Worm (Caenorhabditis elegans) whole organism, L3 larva: ENCODE results near the gene mrps-18A.

Experiments
- ZK546.5 ChIP-seq: sonication (generic microtip); optimal IDR thresholded peaks from 2 replicates; lab custom pipeline; 2017; ENCODE audit warnings: missing biosample characterization, missing genetic modification characterization
- aly-2 ChIP-seq: fragments of 150-350 bp; optimal IDR thresholded peaks from 2 replicates; lab custom pipeline; 2014; ENCODE audit warnings: missing biosample characterization, missing genetic modification characterization
- ama-1 ChIP-seq: fragments of 150-350 bp; optimal IDR thresholded peaks from 2 replicates; lab custom pipeline; 2018
- ceh-16 ChIP-seq: sonication (generic microtip); optimal IDR thresholded peaks from 2 replicates; lab custom pipeline; 2017; ENCODE audit warnings: missing biosample characterization, missing genetic modification characterization
- ceh-28 ChIP-seq: fragments of 150-350 bp; optimal IDR thresholded peaks from 2 replicates; lab custom pipeline; 2014; ENCODE audit warnings: missing biosample characterization, missing genetic modification reagents, missing genetic modification characterization
- daf-12 ChIP-seq: fragments of 150-350 bp; optimal IDR thresholded peaks from 2 replicates; lab custom pipeline; 2014; ENCODE audit warnings: missing biosample characterization, missing genetic modification reagents, missing genetic modification characterization
- egl-27 ChIP-seq: sonication (generic microtip); optimal IDR thresholded peaks from 4 replicates; lab custom pipeline; 2017; ENCODE audit warnings: missing biosample characterization, missing genetic modification reagents, missing genetic modification characterization
- egl-5 ChIP-seq: fragments of 150-350 bp; optimal IDR thresholded peaks from 2 replicates; lab custom pipeline; 2017; ENCODE audit warnings: missing biosample characterization, missing genetic modification reagents, missing genetic modification characterization, inconsistent platforms
- elt-1 ChIP-seq: fragments of 150-350 bp; optimal IDR thresholded peaks from 2 replicates; lab custom pipeline; 2014; ENCODE audit warnings: missing biosample characterization, missing genetic modification characterization
- elt-2 ChIP-seq: sonication (generic microtip); optimal IDR thresholded peaks from 2 replicates; lab custom pipeline; 2016; ENCODE audit warnings: missing genetic modification reagents, mild to moderate bottlenecking, missing genetic modification characterization, missing compliant biosample characterization
- elt-3 ChIP-seq, 3 experiments: fragments of 150-350 bp in 1 of 3; sonication (generic microtip) in 2 of 3; optimal IDR thresholded peaks; 2 replicates in 2 of 3; 4 replicates in 1 of 3; lab custom pipeline; 2014 to 2017; ENCODE audit warnings: missing biosample characterization in 3 of 3, missing genetic modification characterization in 3 of 3
- eor-1 ChIP-seq, 2 experiments: fragments of 150-350 bp; optimal IDR thresholded peaks; 2 replicates each; lab custom pipeline; 2014 to 2018; ENCODE audit warnings: missing biosample characterization in 2 of 2, missing genetic modification characterization in 2 of 2
- fkh-10 ChIP-seq: sonication (generic microtip); optimal IDR thresholded peaks from 2 replicates; lab custom pipeline; 2017; ENCODE audit warnings: missing biosample characterization, missing genetic modification reagents, missing genetic modification characterization
- fkh-2 ChIP-seq: fragments of 150-350 bp; optimal IDR thresholded peaks from 2 replicates; lab custom pipeline; 2014; ENCODE audit warnings: missing biosample characterization, missing genetic modification reagents, missing genetic modification characterization
- hmg-11 ChIP-seq: sonication (generic microtip); optimal IDR thresholded peaks from 2 replicates; lab custom pipeline; 2016; ENCODE audit warnings: missing genetic modification characterization, missing compliant biosample characterization
- jun-1 ChIP-seq: fragments of 150-350 bp; optimal IDR thresholded peaks from 2 replicates; lab custom pipeline; 2014; ENCODE audit warnings: missing biosample characterization, missing genetic modification reagents, missing genetic modification characterization
- lin-15B ChIP-seq: fragments of 150-350 bp; optimal IDR thresholded peaks from 2 replicates; lab custom pipeline; 2014; ENCODE audit warnings: missing biosample characterization, missing genetic modification characterization
- lin-39 ChIP-seq: fragments of 150-350 bp; optimal IDR thresholded peaks from 2 replicates; lab custom pipeline; 2018; ENCODE audit warnings: missing biosample characterization, missing genetic modification reagents, missing genetic modification characterization
- lsy-12 ChIP-seq: sonication (generic microtip); optimal IDR thresholded peaks from 2 replicates; lab custom pipeline; 2016; ENCODE audit warnings: mild to moderate bottlenecking, missing genetic modification characterization, missing compliant biosample characterization
- mml-1 ChIP-seq: fragments of 150-350 bp; sonication (generic microtip); optimal IDR thresholded peaks from 3 replicates; lab custom pipeline; 2014; ENCODE audit warnings: missing biosample characterization, missing genetic modification characterization
- nfya-1 ChIP-seq: sonication (generic microtip); optimal IDR thresholded peaks from 2 replicates; lab custom pipeline; 2017; ENCODE audit warnings: missing genetic modification characterization, mild to moderate bottlenecking, missing compliant biosample characterization, antibody characterized with exemption, moderate library complexity; ENCODE audit not compliant: insufficient read depth
- nhr-11 ChIP-seq: fragments of 150-350 bp; optimal IDR thresholded peaks from 2 replicates; lab custom pipeline; 2014; ENCODE audit warnings: missing biosample characterization, missing genetic modification characterization
- nhr-12 ChIP-seq: fragments of 150-350 bp; optimal IDR thresholded peaks from 2 replicates; lab custom pipeline; 2014; ENCODE audit warnings: missing biosample characterization, missing genetic modification characterization
- nhr-23 ChIP-seq: fragments of 150-350 bp; optimal IDR thresholded peaks from 2 replicates; lab custom pipeline; 2014; ENCODE audit warnings: missing biosample characterization, missing genetic modification reagents, missing genetic modification characterization
- nhr-237 ChIP-seq: fragments of 150-350 bp; optimal IDR thresholded peaks from 2 replicates; lab custom pipeline; 2014; ENCODE audit warnings: missing biosample characterization, missing genetic modification characterization
- nhr-25 ChIP-seq: sonication (generic microtip); optimal IDR thresholded peaks from 2 replicates; lab custom pipeline; 2017; ENCODE audit warnings: missing biosample characterization, missing genetic modification characterization
- nhr-28 ChIP-seq: fragments of 150-350 bp; optimal IDR thresholded peaks from 2 replicates; lab custom pipeline; 2014; ENCODE audit warnings: missing biosample characterization, missing genetic modification characterization
- nhr-43 ChIP-seq: sonication (generic microtip); optimal IDR thresholded peaks from 2 replicates; lab custom pipeline; 2016; ENCODE audit warnings: mild to moderate bottlenecking, missing genetic modification characterization, missing compliant biosample characterization; ENCODE audit not compliant: poor library complexity, severe bottlenecking
- nhr-67 ChIP-seq: fragments of 150-350 bp; optimal IDR thresholded peaks from 2 replicates; lab custom pipeline; 2014; ENCODE audit warnings: missing biosample characterization, missing genetic modification characterization
- nhr-76 ChIP-seq: fragments of 150-350 bp; sonication (generic microtip); optimal IDR thresholded peaks from 5 replicates; lab custom pipeline; 2014; ENCODE audit warnings: missing biosample characterization, missing genetic modification characterization
- pha-4 ChIP-seq: fragments of 150-350 bp; optimal IDR thresholded peaks from 2 replicates; lab custom pipeline; 2014; ENCODE audit warnings: missing biosample characterization, missing genetic modification reagents, missing genetic modification characterization
- pqm-1 ChIP-seq: fragments of 150-350 bp; optimal IDR thresholded peaks from 2 replicates; lab custom pipeline; 2017; ENCODE audit warnings: missing biosample characterization, missing genetic modification characterization, inconsistent platforms
- sea-2 ChIP-seq: fragments of 150-350 bp; sonication (generic microtip); optimal IDR thresholded peaks from 4 replicates; lab custom pipeline; 2014; ENCODE audit warnings: missing biosample characterization, missing genetic modification reagents, missing genetic modification characterization
- skn-1 ChIP-seq: fragments of 150-350 bp; optimal IDR thresholded peaks from 2 replicates; lab custom pipeline; 2014; ENCODE audit warnings: missing biosample characterization, missing genetic modification characterization
- snpc-4 ChIP-seq: fragments of 150-350 bp; optimal IDR thresholded peaks from 2 replicates; lab custom pipeline; 2014; ENCODE audit warnings: missing biosample characterization, missing genetic modification characterization
- tbx-2 ChIP-seq: sonication (generic microtip); optimal IDR thresholded peaks from 2 replicates; lab custom pipeline; 2016; ENCODE audit warnings: mild to moderate bottlenecking, missing genetic modification characterization, missing compliant biosample characterization
- unc-62 ChIP-seq: fragments of 150-350 bp; sonication (generic microtip); optimal IDR thresholded peaks from 4 replicates; lab custom pipeline; 2014; ENCODE audit warnings: missing biosample characterization, missing genetic modification reagents, missing genetic modification characterization
- ztf-11 ChIP-seq: fragments of 150-350 bp; optimal IDR thresholded peaks from 2 replicates; lab custom pipeline; 2014; ENCODE audit warnings: missing biosample characterization, missing genetic modification characterization
- ztf-4 ChIP-seq: fragments of 150-350 bp; optimal IDR thresholded peaks from 2 replicates; lab custom pipeline; 2014; ENCODE audit warnings: missing biosample characterization, missing genetic modification characterization

The mrps-18A gene

ce11 chrIII:8370188-8370587 lies 38.5 kb upstream of the mrps-18A start:
- no peak for TF ChIP-seq ceh-16 (tag; lab: Kevin White, UChicago)
- no peak for TF ChIP-seq ztf-4 (tag; lab: Kevin White, UChicago)
- no peak for TF ChIP-seq nhr-43 (tag; lab: Kevin White, UChicago)
- TF ChIP-seq aly-2 (tag; lab: Kevin White, UChicago) = no peak
- no peak for TF ChIP-seq nhr-11 (tag; lab: Kevin White, UChicago)
- TF ChIP-seq tbx-2 (tag; lab: Kevin White, UChicago) = no peak
- no peak for TF ChIP-seq elt-2 (tag; lab: Kevin White, UChicago)
- no peak for TF ChIP-seq egl-5 (tag; lab: Kevin White, UChicago)
- no peak for TF ChIP-seq elt-3 (tag; optimal IDR thresholded peaks at IDR 0.05; lab: Kevin White, UChicago)
- TF ChIP-seq nhr-12 (tag; lab: Kevin White, UChicago) = no peak
- no peak for TF ChIP-seq nhr-67 (tag; lab: Kevin White, UChicago)
- no peak for TF ChIP-seq lin-39
- TF ChIP-seq sea-2 (GFP tag; lab: Kevin White, UChicago) = no peak
- no peak for TF ChIP-seq elt-1 (tag; lab: Kevin White, UChicago)
- no peak for TF ChIP-seq lsy-12 (tag; lab: Kevin White, UChicago)

- TF ChIP-seq sea-2 (GFP tag; lab: Kevin White, UChicago) (no peak), skn-1 (tag; lab: Kevin White, UChicago) (no peak), eor-1 (tag; optimal IDR thresholded peaks at IDR 0.05; lab: Kevin White, UChicago) (no peak), nhr-12 (tag; lab: Kevin White, UChicago) (no peak), nhr-237 (tag; lab: Kevin White, UChicago) (no peak), nhr-76 (tag; lab: Kevin White, UChicago) (no peak), ztf-4 (tag; lab: Kevin White, UChicago) (no peak), ama-1 (lab: Kevin White, UChicago) (no peak), egl-5 (tag; lab: Kevin White, UChicago) (no peak), ceh-16 (tag; lab: Kevin White, UChicago) (no peak), nhr-28 (tag; lab: Kevin White, UChicago) (no peak), ZK546.5 (tag; lab: Kevin White, UChicago) (no peak), lsy-12 (tag; lab: Kevin White, UChicago) (no peak)
Observed at ce11 chrIII:8369172-8369571, 37.5 kb upstream of the mrps-18A start.

ce11 chrIII:8368619-8369018 lies 36.9 kb upstream of the mrps-18A start, which contains the start of gene R05D3.9:
Gene R05D3.9, minus strand, starts transcription at chrIII:8368719.
- no peak for TF ChIP-seq aly-2 (tag; lab: Kevin White, UChicago)
- TF ChIP-seq nhr-25 = peak; percentile 15
- TF ChIP-seq, all 47 proteins: peak for 1

ce11 chrIII:8363253-8364061 lies 31.7 kb upstream of the mrps-18A start, which contains the start of gene R05D3.3:
Gene R05D3.3, plus strand, starts transcription at chrIII:8364011.
- TF ChIP-seq nfya-1 (tag; lab: Kevin White, UChicago) (no peak), elt-1 (tag; lab: Kevin White, UChicago) (no peak), ZK546.5 (tag; lab: Kevin White, UChicago) (no peak), jun-1 (tag; lab: Kevin White, UChicago) (no peak), skn-1 (tag; lab: Kevin White, UChicago) (no peak), nhr-43 (tag; lab: Kevin White, UChicago) (no peak), nhr-25 (no peak), ztf-11 (no peak)

- TF ChIP-seq lin-39 (peak; percentile 92), lsy-12 (tag; lab: Kevin White, UChicago) (peak; percentile 53), egl-27 (peak; percentile 30), lin-15B (peak; percentile 98), ceh-28 (tag; lab: Kevin White, UChicago) (peak; percentile 47), nhr-237 (tag; lab: Kevin White, UChicago) (no peak), egl-5 (tag; lab: Kevin White, UChicago) (peak; percentile 99), daf-12 (tag; lab: Kevin White, UChicago) (no peak), fkh-2 (no peak), nhr-43 (tag; lab: Kevin White, UChicago) (peak; percentile 62), nhr-23 (tag; lab: Kevin White, UChicago) (peak; percentile 85), mml-1 (no peak), ama-1 (lab: Kevin White, UChicago) (peak; percentile 27), pqm-1 (tag; lab: Kevin White, UChicago) (peak; percentile 53), nhr-28 (tag; lab: Kevin White, UChicago) (no peak), eor-1 (tag; optimal IDR thresholded peaks at IDR 0.05; lab: Kevin White, UChicago) (no peak), nhr-11 (tag; lab: Kevin White, UChicago) (peak; percentile 20), pha-4 (peak; percentile 97), unc-62 (no peak), fkh-10 (peak; percentile 58), snpc-4 (tag; lab: Kevin White, UChicago) (peak; percentile 39), hmg-11 (tag; lab: Kevin White, UChicago) (peak; percentile 56), jun-1 (tag; lab: Kevin White, UChicago) (peak; percentile 16), skn-1 (tag; lab: Kevin White, UChicago) (peak; percentile 85), elt-3 (tag; optimal IDR thresholded peaks at IDR 0.05; lab: Kevin White, UChicago) (peak in 1 of 3 experiments; percentile 26)
Observed at ce11 chrIII:8358213-8358672, 26.5 kb upstream of the mrps-18A start, which contains the start of the genes R05D3.8 and rfp-1. Gene R05D3.8, minus strand, starts transcription at chrIII:8358327. Gene rfp-1, plus strand, starts transcription at chrIII:8358622.
